Worm (Caenorhabditis elegans): ENCODE data around the gene srt-4.
"Not testable (repeated sequence)": the region's sequence is repeated elsewhere in the genome, so short reads cannot be mapped to it uniquely, and the experiment has no call there.

ce11 chrV:2625360-2625759 lies 47.7 kb downstream of the srt-4 start, which contains the start of gene sknr-1:
- not testable (repeated sequence) for TF ChIP-seq nhr-28, snpc-4, unc-39, aly-2 (tag; optimal IDR thresholded peaks at IDR 0.05)
